Worm (Caenorhabditis elegans): ENCODE results near the gene nhr-178.
A peak's percentile ranks its signal among the peaks of the same experiment; 100 is the strongest.

The nhr-178 gene

ce11 chrV:1642199-1642598, 34.4 kb upstream of the nhr-178 start, which contains the start of gene Y46H3D.1:
Gene Y46H3D.1 (plus strand): TSS chrV:1642499.
- no peak for TF ChIP-seq nhr-23 (tag; optimal IDR thresholded peaks at IDR 0.05)

ce11 chrV:1640008-1640407, 32.3 kb upstream of the nhr-178 start, which contains the start of gene str-221:
Gene str-221 (plus strand): TSS chrV:1640308.
- no peak for TF ChIP-seq nhr-237 (tag; optimal IDR thresholded peaks at IDR 0.05)
- TF ChIP-seq unc-55 (GFP tag; optimal IDR thresholded peaks at IDR 0.05), result no peak

- TF ChIP-seq sem-4 (tag; optimal IDR thresholded peaks at IDR 0.05) (no peak), sma-9 (GFP tag; optimal IDR thresholded peaks at IDR 0.05) (no peak), sma-9 (tag; optimal IDR thresholded peaks at IDR 0.05) (no peak), nhr-25 (tag; optimal IDR thresholded peaks at IDR 0.05) (no peak), skn-1 (tag; optimal IDR thresholded peaks at IDR 0.05) (no peak), mbf-1 (tag; optimal IDR thresholded peaks at IDR 0.05) (no peak), F13H6.1 (tag; optimal IDR thresholded peaks at IDR 0.05) (no peak), ceh-16 (tag; optimal IDR thresholded peaks at IDR 0.05) (no peak), gmeb-1 (tag; optimal IDR thresholded peaks at IDR 0.05) (no peak), blmp-1 (tag; optimal IDR thresholded peaks at IDR 0.05; ENCODE audit: insufficient read depth) (no peak), nhr-21 (tag; optimal IDR thresholded peaks at IDR 0.05) (no peak), elt-3 (tag; optimal IDR thresholded peaks at IDR 0.05) (no peak), fos-1 (tag; optimal IDR thresholded peaks at IDR 0.05) (no peak), ama-1 (optimal IDR thresholded peaks at IDR 0.05) (no peak), peb-1 (tag; optimal IDR thresholded peaks at IDR 0.05) (no peak), dmd-4 (tag; optimal IDR thresholded peaks at IDR 0.05) (no peak), lin-39 (tag; optimal IDR thresholded peaks at IDR 0.05) (no peak), nhr-23 (tag; optimal IDR thresholded peaks at IDR 0.05) (no peak), C34F6.9 (tag; optimal IDR thresholded peaks at IDR 0.05) (no peak)
Measured at ce11 chrV:1635859-1636258, 28.1 kb upstream of the nhr-178 start, which contains the start of gene str-222. Gene str-222 (plus strand): TSS chrV:1636159.

- TF ChIP-seq blmp-1 (tag; optimal IDR thresholded peaks at IDR 0.05; ENCODE audit: insufficient read depth) (no peak), F13H6.1 (tag; optimal IDR thresholded peaks at IDR 0.05) (no peak), elt-1 (tag; optimal IDR thresholded peaks at IDR 0.05) (no peak), nhr-11 (tag; optimal IDR thresholded peaks at IDR 0.05) (no peak), snpc-4 (tag; optimal IDR thresholded peaks at IDR 0.05) (no peak), mdl-1 (tag; optimal IDR thresholded peaks at IDR 0.05) (no peak), Y55F3AM.14 (GFP tag; optimal IDR thresholded peaks at IDR 0.05) (no peak), nhr-12 (tag; optimal IDR thresholded peaks at IDR 0.05) (no peak), lin-13 (GFP tag; optimal IDR thresholded peaks at IDR 0.05) (no peak), nhr-6 (tag; optimal IDR thresholded peaks at IDR 0.05) (no peak), R02D3.7 (tag; optimal IDR thresholded peaks at IDR 0.05) (no peak), ZK546.5 (tag; optimal IDR thresholded peaks at IDR 0.05) (no peak), C34F6.9 (tag; optimal IDR thresholded peaks at IDR 0.05) (no peak), elt-3 (tag; optimal IDR thresholded peaks at IDR 0.05) (no peak), nhr-21 (tag; optimal IDR thresholded peaks at IDR 0.05) (no peak), dmd-4 (tag; optimal IDR thresholded peaks at IDR 0.05) (no peak)
Measured at ce11 chrV:1631717-1632116, 24.0 kb upstream of the nhr-178 start, which contains the start of gene irld-17. Gene irld-17 (plus strand): TSS chrV:1632017.

- TF ChIP-seq nhr-11 (tag; optimal IDR thresholded peaks at IDR 0.05) (no peak), blmp-1 (tag; optimal IDR thresholded peaks at IDR 0.05; ENCODE audit: insufficient read depth) (no peak), aly-2 (tag; optimal IDR thresholded peaks at IDR 0.05) (no peak), lin-39 (tag; optimal IDR thresholded peaks at IDR 0.05) (no peak), gmeb-1 (tag; optimal IDR thresholded peaks at IDR 0.05) (no peak), alr-1 (tag; optimal IDR thresholded peaks at IDR 0.05) (no peak)
Measured at ce11 chrV:1631148-1631547, 23.4 kb upstream of the nhr-178 start, which contains the start of gene Y46H3D.8. Gene Y46H3D.8 (minus strand): TSS chrV:1631248.

- TF ChIP-seq lin-11 (tag; optimal IDR thresholded peaks at IDR 0.05) (no peak), nhr-129 (tag; optimal IDR thresholded peaks at IDR 0.05) (peak; percentile 93), nhr-77 (tag; optimal IDR thresholded peaks at IDR 0.05) (peak; percentile 84)
Measured at ce11 chrV:1629329-1629728, 21.6 kb upstream of the nhr-178 start, which contains the start of gene nhr-238. Gene nhr-238 (minus strand): TSS chrV:1629432.
